Fruit fly (Drosophila melanogaster) whole organism, prepupa: ENCODE results near the gene CG31516.

Experiments used
- Blimp-1 ChIP-seq: fragments of 200-800 bp; sonication (Bioruptor generic); optimal IDR thresholded peaks from 3 replicates; lab custom pipeline; 2017; ENCODE audit warnings: missing biosample characterization, missing genetic modification characterization, mild to moderate bottlenecking, moderate library complexity, missing genetic modification reagents
- CG10631 ChIP-seq: fragments of 200-800 bp; sonication (Bioruptor generic); optimal IDR thresholded peaks from 2 replicates; lab custom pipeline; 2016; ENCODE audit warnings: missing biosample characterization, missing genetic modification characterization
- CG11294 ChIP-seq: fragments of 200-800 bp; sonication (Bioruptor generic); IDR thresholded peaks from 2 replicates; pipeline ENCODE4 v1.3.6; 2022; ENCODE audit warnings: missing biosample characterization, missing genetic modification characterization
- CG15336 ChIP-seq: fragments of 200-800 bp; sonication (Bioruptor generic); IDR thresholded peaks from 2 replicates; pipeline ENCODE4 v1.3.6; 2022; ENCODE audit warnings: missing biosample characterization, missing genetic modification characterization
- CG31627 ChIP-seq: fragments of 200-800 bp; sonication (Bioruptor generic); optimal IDR thresholded peaks from 3 replicates; lab custom pipeline; 2016; ENCODE audit warnings: missing biosample characterization, missing genetic modification characterization
- CG32006 ChIP-seq: fragments of 200-800 bp; sonication (Bioruptor generic); optimal IDR thresholded peaks from 3 replicates; lab custom pipeline; 2017; ENCODE audit warnings: missing biosample characterization, mild to moderate bottlenecking, missing genetic modification characterization
- CG3919 ChIP-seq: fragments of 200-800 bp; sonication (Bioruptor generic); optimal IDR thresholded peaks from 3 replicates; lab custom pipeline; 2016; ENCODE audit warnings: missing biosample characterization, missing genetic modification characterization
- CG4318 ChIP-seq: fragments of 200-800 bp; sonication (Bioruptor generic); optimal IDR thresholded peaks from 3 replicates; lab custom pipeline; 2017; ENCODE audit warnings: missing biosample characterization, mild to moderate bottlenecking, missing genetic modification characterization
- CG6163 ChIP-seq: fragments of 200-800 bp; sonication (Bioruptor generic); IDR thresholded peaks from 3 replicates; pipeline ENCODE4 v1.3.6; 2022; ENCODE audit warnings: missing biosample characterization, missing genetic modification characterization
- CG6792 ChIP-seq: fragments of 200-800 bp; sonication (Bioruptor generic); optimal IDR thresholded peaks from 3 replicates; lab custom pipeline; 2016; ENCODE audit warnings: missing biosample characterization, missing genetic modification characterization
- CG6854 ChIP-seq: fragments of 200-800 bp; sonication (Bioruptor generic); optimal IDR thresholded peaks from 2 replicates; lab custom pipeline; 2017; ENCODE audit warnings: missing biosample characterization, mild to moderate bottlenecking, missing genetic modification characterization
- CG7368 ChIP-seq: fragments of 200-800 bp; sonication (Bioruptor generic); optimal IDR thresholded peaks from 3 replicates; lab custom pipeline; 2016; ENCODE audit warnings: missing biosample characterization, missing genetic modification characterization
- CG8119 ChIP-seq: fragments of 200-800 bp; sonication (Bioruptor generic); IDR thresholded peaks from 3 replicates; pipeline ENCODE4 v1.3.6; 2022; ENCODE audit warnings: missing biosample characterization, missing genetic modification characterization
- CG8319 ChIP-seq: fragments of 200-800 bp; sonication (Bioruptor generic); optimal IDR thresholded peaks from 3 replicates; lab custom pipeline; 2016; ENCODE audit warnings: missing biosample characterization, missing genetic modification characterization
- CG8632 ChIP-seq: fragments of 200-800 bp; sonication (Bioruptor generic); optimal IDR thresholded peaks from 3 replicates; lab custom pipeline; 2016; ENCODE audit warnings: missing biosample characterization, missing genetic modification characterization
- CG9139 ChIP-seq: fragments of 200-800 bp; sonication (Bioruptor generic); optimal IDR thresholded peaks from 3 replicates; lab custom pipeline; 2017; ENCODE audit warnings: missing biosample characterization, mild to moderate bottlenecking, missing genetic modification characterization
- Eip75B ChIP-seq: fragments of 200-800 bp; sonication (Bioruptor generic); optimal IDR thresholded peaks from 3 replicates; lab custom pipeline; 2016; ENCODE audit warnings: missing biosample characterization, missing genetic modification characterization
- Eip78C ChIP-seq: fragments of 200-800 bp; sonication (Bioruptor generic); peaks from one replicate; lab custom pipeline; 2016; ENCODE audit warnings: missing biosample characterization, missing genetic modification characterization
- Eip93F ChIP-seq: fragments of 200-800 bp; sonication (Bioruptor generic); optimal IDR thresholded peaks from 2 replicates; lab custom pipeline; 2016; ENCODE audit warnings: missing biosample characterization, mild to moderate bottlenecking, missing genetic modification characterization
- Ets21C ChIP-seq: fragments of 200-800 bp; sonication (Bioruptor generic); optimal IDR thresholded peaks from 3 replicates; lab custom pipeline; 2016; ENCODE audit warnings: missing biosample characterization, missing genetic modification characterization
- Ets96B ChIP-seq: fragments of 200-800 bp; optimal IDR thresholded peaks from 2 replicates; lab custom pipeline; 2019; ENCODE audit warnings: missing biosample characterization, mild to moderate bottlenecking, missing genetic modification characterization, moderate library complexity
- Gug ChIP-seq: fragments of 200-800 bp; sonication (Bioruptor generic); IDR thresholded peaks from 2 replicates; pipeline ENCODE4 v1.3.6; 2022; ENCODE audit warnings: missing biosample characterization, missing genetic modification characterization
- Hr38 ChIP-seq: sonication (Bioruptor generic); optimal IDR thresholded peaks from 2 replicates; lab custom pipeline; 2016; ENCODE audit warnings: missing biosample characterization, missing genetic modification characterization
- Hr4 ChIP-seq: fragments of 200-800 bp; sonication (Bioruptor generic); optimal IDR thresholded peaks from 3 replicates; lab custom pipeline; 2016; ENCODE audit warnings: missing biosample characterization, missing genetic modification characterization
- Met ChIP-seq: fragments of 200-800 bp; sonication (Bioruptor generic); optimal IDR thresholded peaks from 3 replicates; lab custom pipeline; 2016; ENCODE audit warnings: missing biosample characterization, missing genetic modification characterization
- OdsH ChIP-seq: fragments of 200-800 bp; sonication (Bioruptor generic); optimal IDR thresholded peaks from 3 replicates; lab custom pipeline; 2016; ENCODE audit warnings: missing biosample characterization, missing genetic modification characterization
- Smox ChIP-seq: fragments of 200-800 bp; sonication (Bioruptor generic); optimal IDR thresholded peaks from 3 replicates; lab custom pipeline; 2016; ENCODE audit warnings: missing biosample characterization, missing genetic modification characterization
- Sox102F ChIP-seq: fragments of 200-800 bp; sonication (Bioruptor generic); optimal IDR thresholded peaks from 2 replicates; lab custom pipeline; 2016; ENCODE audit warnings: missing biosample characterization, mild to moderate bottlenecking, missing genetic modification characterization
- Sox14 ChIP-seq: fragments of 200-800 bp; sonication (Bioruptor generic); optimal IDR thresholded peaks from 3 replicates; lab custom pipeline; 2016; ENCODE audit warnings: missing biosample characterization, missing genetic modification characterization
- Sox15 ChIP-seq: fragments of 200-800 bp; sonication (Bioruptor generic); optimal IDR thresholded peaks from 3 replicates; lab custom pipeline; 2016; ENCODE audit warnings: missing biosample characterization, missing genetic modification characterization
- achi ChIP-seq: fragments of 200-800 bp; sonication (Bioruptor generic); optimal IDR thresholded peaks from 3 replicates; lab custom pipeline; 2016; ENCODE audit warnings: missing biosample characterization, missing genetic modification characterization
- acj6 ChIP-seq: fragments of 200-800 bp; sonication (Bioruptor generic); optimal IDR thresholded peaks from 3 replicates; lab custom pipeline; 2016; ENCODE audit warnings: missing biosample characterization, missing genetic modification characterization
- dsx ChIP-seq: fragments of 200-800 bp; optimal IDR thresholded peaks from 3 replicates; lab custom pipeline; 2019; ENCODE audit warnings: missing biosample characterization, mild to moderate bottlenecking, missing genetic modification characterization, moderate library complexity; ENCODE audit not compliant: poor library complexity, severe bottlenecking
- eg ChIP-seq: fragments of 200-800 bp; sonication (Bioruptor generic); IDR thresholded peaks from 3 replicates; pipeline ENCODE4 v1.3.6; 2022; ENCODE audit warnings: missing biosample characterization, missing genetic modification characterization
- esn ChIP-seq: fragments of 200-800 bp; sonication (Bioruptor generic); optimal IDR thresholded peaks from 2 replicates; lab custom pipeline; 2016; ENCODE audit warnings: missing biosample characterization, mild to moderate bottlenecking, missing genetic modification characterization, moderate library complexity
- fd59A ChIP-seq: fragments of 200-800 bp; sonication (Bioruptor generic); optimal IDR thresholded peaks from 2 replicates; lab custom pipeline; 2017; ENCODE audit warnings: missing biosample characterization, mild to moderate bottlenecking, missing genetic modification characterization, missing genetic modification reagents
- fd85E ChIP-seq: fragments of 200-800 bp; sonication (Bioruptor generic); optimal IDR thresholded peaks from 3 replicates; lab custom pipeline; 2016; ENCODE audit warnings: missing biosample characterization, missing genetic modification characterization
- fkh ChIP-seq: fragments of 200-800 bp; sonication (Bioruptor generic); optimal IDR thresholded peaks from 3 replicates; lab custom pipeline; 2017; ENCODE audit warnings: missing biosample characterization, mild to moderate bottlenecking, missing genetic modification characterization, moderate library complexity
- lz ChIP-seq: fragments of 200-800 bp; sonication (Bioruptor generic); optimal IDR thresholded peaks from 3 replicates; lab custom pipeline; 2016; ENCODE audit warnings: missing biosample characterization, missing genetic modification characterization
- salr ChIP-seq, 2 experiments: fragments of 200-800 bp; sonication (Bioruptor generic); optimal IDR thresholded peaks; 3 replicates each; lab custom pipeline; 2016 to 2018; ENCODE audit warnings: missing biosample characterization in 2 of 2, missing genetic modification characterization in 2 of 2, mild to moderate bottlenecking in 1 of 2
- ss ChIP-seq, 2 experiments: fragments of 200-800 bp; sonication (Bioruptor generic); optimal IDR thresholded peaks; 2 replicates in 1 of 2; 3 replicates in 1 of 2; lab custom pipeline; 2017 to 2018; ENCODE audit warnings: mild to moderate bottlenecking in 2 of 2, missing biosample characterization in 2 of 2, missing genetic modification characterization in 2 of 2, moderate library complexity in 1 of 2
- svp ChIP-seq: fragments of 200-800 bp; sonication (Bioruptor generic); peaks from one replicate; lab custom pipeline; 2016; ENCODE audit warnings: missing biosample characterization, missing genetic modification characterization
- topi ChIP-seq: fragments of 200-800 bp; sonication (Bioruptor generic); optimal IDR thresholded peaks from 3 replicates; lab custom pipeline; 2016; ENCODE audit warnings: missing biosample characterization, missing genetic modification characterization
- vri ChIP-seq: fragments of 200-800 bp; sonication (Bioruptor generic); optimal IDR thresholded peaks from 3 replicates; lab custom pipeline; 2016; ENCODE audit warnings: missing biosample characterization, mild to moderate bottlenecking, missing genetic modification characterization

Gene CG31516

DNA sequence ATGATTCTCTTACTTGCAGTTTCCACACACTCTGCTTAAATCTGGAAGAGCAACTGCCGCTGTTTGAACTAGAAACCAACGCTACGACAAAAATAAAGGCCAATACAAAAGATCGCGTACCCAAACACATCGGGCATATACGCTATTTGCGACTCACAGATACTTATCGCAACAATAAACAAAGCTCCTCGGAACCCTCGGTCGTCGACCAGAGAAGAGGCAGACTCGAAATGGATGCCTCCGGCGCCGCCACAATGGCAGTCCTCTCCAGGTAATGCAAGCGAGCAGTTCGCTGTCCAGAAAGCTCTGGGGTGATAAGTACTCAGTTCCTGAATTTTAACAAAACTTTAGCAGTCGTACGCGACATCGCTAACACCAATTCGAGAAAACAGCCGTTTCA lies 16.6 kb upstream of the CG31516 start (continued):
- TF ChIP-seq CG10631 (GFP tag; lab: Kevin White, UChicago): no peak
- TF ChIP-seq achi (GFP tag; lab: Kevin White, UChicago): no peak
- peak; percentile 64 for TF ChIP-seq Sox14
- no peak for TF ChIP-seq Eip93F (GFP tag; lab: Kevin White, UChicago)
- TF ChIP-seq CG31627 (GFP tag; lab: Kevin White, UChicago): no peak
- TF ChIP-seq CG4318: no peak
- TF ChIP-seq fd85E: no peak
- TF ChIP-seq ss (GFP tag; optimal IDR thresholded peaks at IDR 0.05; lab: Kevin White, UChicago): peak in 1 of 2 experiments; percentile 33
- no peak for TF ChIP-seq Sox102F (GFP tag; lab: Kevin White, UChicago)

DNA sequence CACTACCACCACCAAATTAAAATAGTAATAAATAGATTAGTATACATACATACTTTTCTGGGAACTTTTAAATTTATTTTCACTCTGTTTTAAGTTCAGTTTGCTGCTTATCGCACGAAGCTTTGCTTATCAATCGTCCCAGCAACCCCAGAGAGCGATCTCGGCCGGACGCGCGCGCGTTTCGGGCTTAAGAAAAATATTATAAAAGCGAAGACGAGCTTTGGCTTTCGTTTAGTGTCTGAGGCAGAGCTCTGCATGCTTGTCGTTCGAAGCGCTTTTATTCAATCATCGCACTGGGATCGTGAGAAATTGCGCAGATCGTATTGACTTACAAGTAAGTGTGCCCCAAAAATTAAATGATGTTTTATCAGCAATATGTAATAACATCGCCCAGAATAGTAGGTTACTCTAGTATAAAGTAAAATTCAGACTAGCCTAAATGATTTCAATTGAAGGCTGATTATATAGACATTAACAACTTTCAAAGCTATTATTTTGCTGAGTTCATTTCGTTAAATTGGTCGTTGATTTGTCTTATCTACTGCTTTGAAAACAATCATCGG lies 15.1 kb upstream of the CG31516 start, which contains the start of gene Gel:
Gene Gel, plus strand, starts transcription at position 227 of the 563 bp plus-strand sequence.
- TF ChIP-seq fkh: no peak
- TF ChIP-seq Smox (GFP tag; lab: Kevin White, UChicago): no peak
- TF ChIP-seq CG6163 (GFP tag; lab: Robert Waterston, UW): no peak
- TF ChIP-seq CG31627 (GFP tag; lab: Kevin White, UChicago): no peak
- TF ChIP-seq svp: peak; percentile 90
- no peak for TF ChIP-seq vri (GFP tag; lab: Kevin White, UChicago)
- TF ChIP-seq lz (GFP tag; lab: Kevin White, UChicago): no peak
- TF ChIP-seq Blimp-1: no peak
- no peak for TF ChIP-seq CG10631 (GFP tag; lab: Kevin White, UChicago)
- no peak for TF ChIP-seq Sox15
- no peak for TF ChIP-seq topi
- no peak for TF ChIP-seq CG9139 (GFP tag; lab: Kevin White, UChicago)
- TF ChIP-seq CG32006 (GFP tag; lab: Kevin White, UChicago): no peak
- TF ChIP-seq Gug (GFP tag; lab: Robert Waterston, UW): no peak
- no peak for TF ChIP-seq CG8119 (GFP tag; lab: Robert Waterston, UW)
- peak; percentile 44 for TF ChIP-seq Eip78C

- TF ChIP-seq CG9139 (GFP tag; lab: Kevin White, UChicago): no peak
Measured at dm6 chr3R:4233018-4233385, 13.1 kb upstream of the CG31516 start, which contains the start of gene abs. Gene abs (plus strand): TSS chr3R:4233047.

DNA sequence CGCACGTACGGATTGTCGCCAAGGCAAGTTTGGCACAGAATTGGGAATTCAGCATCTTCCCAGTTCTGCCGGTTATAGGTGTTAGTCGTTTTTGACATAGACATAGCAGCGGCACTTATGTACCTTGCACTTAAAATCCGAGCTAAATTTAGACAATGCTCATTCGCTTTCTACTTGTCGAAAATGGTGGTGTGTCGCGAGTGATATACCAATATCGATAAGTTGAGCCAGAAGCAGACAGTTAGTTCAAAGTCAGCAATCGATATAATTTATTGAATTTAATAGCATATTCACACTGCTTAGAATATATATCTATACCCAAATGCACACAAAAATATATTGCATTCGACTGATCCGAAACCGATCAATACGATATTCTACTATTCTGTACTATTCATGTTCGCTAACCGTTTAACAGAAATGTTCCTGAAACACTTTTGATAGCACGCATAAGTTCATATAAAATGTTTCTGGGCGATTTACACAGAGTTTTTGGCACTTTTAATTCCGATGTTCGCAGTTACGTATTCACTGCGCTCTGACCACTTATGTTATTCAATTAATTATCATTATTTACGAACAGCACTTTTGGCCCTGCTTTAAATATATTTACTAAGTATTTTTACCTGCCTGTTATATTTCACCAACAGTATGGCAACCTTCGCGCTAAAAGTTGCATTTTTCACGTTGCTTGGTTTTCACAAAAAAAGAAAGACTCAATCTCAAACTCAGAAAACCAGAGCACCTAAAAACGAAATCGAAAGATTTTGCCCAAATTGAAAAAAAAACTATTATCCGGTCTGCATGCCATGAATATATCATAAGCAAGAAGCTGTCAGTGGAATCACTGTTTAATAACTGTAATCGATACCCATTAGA lies 12.4 kb upstream of the CG31516 start, which contains the start of gene CG14641:
Gene CG14641, minus strand, starts transcription at position 204 of the 879 bp plus-strand sequence.
- TF ChIP-seq Hr4 (peak; percentile 2), dsx (GFP tag; lab: Kevin White, UChicago) (no peak), CG11294 (GFP tag; lab: Robert Waterston, UW) (no peak), CG8632 (GFP tag; lab: Kevin White, UChicago) (no peak), Hr38 (GFP tag; lab: Kevin White, UChicago) (no peak), fkh (no peak), acj6 (GFP tag; lab: Kevin White, UChicago) (no peak), Sox14 (peak; percentile 18), CG6163 (GFP tag; lab: Robert Waterston, UW) (no peak), Ets21C (GFP tag; lab: Kevin White, UChicago) (no peak), Ets96B (tag; lab: Kevin White, UChicago) (no peak), esn (GFP tag; lab: Kevin White, UChicago) (no peak), Eip75B (no peak), salr (GFP tag; optimal IDR thresholded peaks at IDR 0.05; lab: Kevin White, UChicago) (no peak), CG6854 (GFP tag; lab: Kevin White, UChicago) (peak; percentile 11), CG8319 (GFP tag; lab: Kevin White, UChicago) (no peak), CG7368 (no peak), eg (GFP tag; lab: Robert Waterston, UW) (no peak), fd59A (peak; percentile 16), svp (peak; percentile 48), Eip93F (GFP tag; lab: Kevin White, UChicago) (no peak), OdsH (GFP tag; lab: Kevin White, UChicago) (no peak), Met (GFP tag; lab: Kevin White, UChicago) (no peak), vri (GFP tag; lab: Kevin White, UChicago) (no peak), lz (GFP tag; lab: Kevin White, UChicago) (peak; percentile 4), CG3919 (GFP tag; lab: Kevin White, UChicago) (no peak), CG15336 (no peak), Blimp-1 (no peak), CG6792 (GFP tag; lab: Kevin White, UChicago) (no peak)
